Worm (Caenorhabditis elegans): ENCODE data around the gene Y57G11C.1147.
A peak's percentile ranks its signal among the peaks of the same experiment; 100 is the strongest.

Y57G11C.1147 gene

DNA sequence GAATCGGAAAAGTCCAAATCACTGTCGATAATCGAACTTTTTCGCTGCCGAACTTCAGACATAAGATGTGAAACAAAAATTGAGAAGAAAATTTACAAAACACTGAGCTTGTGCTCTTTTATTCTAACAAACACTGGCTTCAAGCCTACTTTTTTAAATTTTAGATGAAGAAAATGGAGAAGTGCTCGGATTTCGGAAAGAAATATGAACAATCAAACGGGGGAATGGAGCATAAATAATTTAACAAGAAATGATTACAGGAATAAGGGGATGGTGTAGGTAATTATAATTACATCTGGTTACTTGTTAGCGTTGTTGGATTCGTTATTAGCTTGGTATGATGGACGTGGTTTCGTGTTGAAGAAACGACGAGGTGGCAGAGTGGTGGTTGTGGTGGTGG is 26.0 kb downstream of the Y57G11C.1147 start, which contains the start of gene degl-1:
Gene degl-1, minus strand, starts transcription at position 101 of the 400 bp plus-strand sequence.
- TF ChIP-seq F39B2.1 (GFP tag; IDR thresholded peaks at IDR 0.05) (no peak), F22D6.2 (tag; optimal IDR thresholded peaks at IDR 0.05) (no peak), ZK185.1 (tag; optimal IDR thresholded peaks at IDR 0.05; ENCODE audit: poor library complexity, severe bottlenecking) (no peak), lsl-1 (GFP tag; optimal IDR thresholded peaks at IDR 0.05) (no peak), F10E7.11 (tag; optimal IDR thresholded peaks at IDR 0.05) (no peak), nfyb-1 (GFP tag; IDR thresholded peaks at IDR 0.05) (no peak), B0035.1 (tag; optimal IDR thresholded peaks at IDR 0.05) (no peak), ceh-91 (GFP tag; IDR thresholded peaks at IDR 0.05) (no peak), hmg-1.2 (GFP tag; IDR thresholded peaks at IDR 0.05) (no peak), F57C9.4 (tag; optimal IDR thresholded peaks at IDR 0.05) (no peak), efl-1 (GFP tag; optimal IDR thresholded peaks at IDR 0.05) (no peak), rpc-1 (optimal IDR thresholded peaks at IDR 0.05) (no peak), rpc-1 (tag; optimal IDR thresholded peaks at IDR 0.05) (no peak), nhr-120 (GFP tag; IDR thresholded peaks at IDR 0.05) (no peak), Y95B8A.8 (GFP tag; IDR thresholded peaks at IDR 0.05) (no peak), dox-1 (GFP tag; IDR thresholded peaks at IDR 0.05) (no peak), bed-1 (GFP tag; IDR thresholded peaks at IDR 0.05) (no peak), snpc-4 (GFP tag; optimal IDR thresholded peaks at IDR 0.05) (no peak), snpc-4 (tag; optimal IDR thresholded peaks at IDR 0.05) (no peak)

DNA sequence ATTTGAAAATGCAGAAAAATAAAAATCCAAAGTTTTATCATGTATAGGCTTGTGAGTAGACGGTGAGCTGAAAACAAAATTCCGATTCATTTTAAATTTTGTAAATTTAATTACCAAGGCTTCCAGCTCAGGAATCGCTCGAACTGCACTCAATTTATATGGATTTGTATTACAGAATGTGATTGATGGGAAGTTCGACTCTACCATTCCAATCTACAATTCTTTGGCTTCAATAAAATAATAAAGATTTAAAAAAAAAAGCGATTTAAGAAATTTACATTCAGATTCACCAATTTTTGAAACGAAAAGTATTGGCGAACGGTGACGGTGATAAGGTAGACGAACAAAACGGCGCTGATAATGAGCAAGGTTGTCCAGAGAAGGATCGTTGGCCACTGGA is 26.7 kb downstream of the Y57G11C.1147 start:
- 0 out of 2 replicates have a peak, but pooled peaks have one; percentile 34 for TF ChIP-seq Y53G8AR.9 (GFP tag; conservative IDR thresholded peaks at IDR 0.05)
- TF ChIP-seq rec-8 (tag; optimal IDR thresholded peaks at IDR 0.05) = no peak
- peak; percentile 41 for TF ChIP-seq him-1 (tag; optimal IDR thresholded peaks at IDR 0.05)
- TF ChIP-seq B0261.1 (tag; optimal IDR thresholded peaks at IDR 0.05) = no peak
- TF ChIP-seq snpc-4 (GFP tag; optimal IDR thresholded peaks at IDR 0.05) = no peak
- peak in 1 of 4 experiments; percentile 73 for TF ChIP-seq snpc-4 (tag; optimal IDR thresholded peaks at IDR 0.05)
- TF ChIP-seq attf-6 (GFP tag; IDR thresholded peaks at IDR 0.05) = peak; percentile 77

DNA sequence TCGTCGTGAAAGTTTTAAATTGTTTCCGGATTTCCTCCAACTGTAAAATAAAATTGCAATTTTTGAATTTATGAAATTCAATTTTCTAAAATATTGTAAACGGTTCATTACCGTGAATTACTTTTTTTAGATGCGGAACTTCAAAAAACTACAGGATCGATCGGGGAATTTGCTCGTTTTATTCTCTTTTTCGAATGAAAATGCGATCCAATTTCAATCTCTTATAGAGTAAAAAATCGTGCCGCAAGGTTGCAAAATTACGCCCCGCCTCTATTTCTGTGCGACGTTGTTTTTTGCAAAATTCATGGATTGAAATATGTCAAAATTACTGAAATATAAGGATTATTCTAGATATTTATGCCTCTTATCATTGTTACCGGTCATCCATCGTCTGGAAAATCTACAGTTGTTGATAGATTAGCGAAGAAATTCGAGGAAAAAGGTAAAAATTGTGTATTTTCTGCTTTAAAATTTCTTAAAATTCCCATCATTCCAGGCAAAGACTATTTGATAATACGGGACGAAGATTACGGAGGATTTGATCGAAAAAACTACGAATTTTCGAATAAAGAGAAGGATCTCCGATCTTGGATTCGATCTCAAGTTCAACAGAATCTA is 28.0 kb downstream of the Y57G11C.1147 start, which contains the start of gene Y57G11C.43:
Gene Y57G11C.43, plus strand, starts transcription at position 224 of the 618 bp plus-strand sequence.
- TF ChIP-seq Y67H2A.10 (GFP tag; conservative IDR thresholded peaks at IDR 0.05) (no peak), cebp-1 (GFP tag; IDR thresholded peaks at IDR 0.05) (no peak), cebp-1 (tag; optimal IDR thresholded peaks at IDR 0.05) (peak; percentile 21), ceh-58 (GFP tag; IDR thresholded peaks at IDR 0.05) (no peak), C06A6.2 (GFP tag; conservative IDR thresholded peaks at IDR 0.05) (no peak), Y56A3A.18 (GFP tag; IDR thresholded peaks at IDR 0.05) (no peak), lsl-1 (GFP tag; optimal IDR thresholded peaks at IDR 0.05) (peak; percentile 2), pbrm-1 (GFP tag; IDR thresholded peaks at IDR 0.05) (0 out of 2 replicates have a peak, but pooled peaks have one; percentile 16), madf-3 (GFP tag; IDR thresholded peaks at IDR 0.05) (no peak), F39B2.1 (GFP tag; IDR thresholded peaks at IDR 0.05) (no peak), lir-1 (GFP tag; conservative IDR thresholded peaks at IDR 0.05) (no peak), ztf-22 (GFP tag; optimal IDR thresholded peaks at IDR 0.05) (no peak), unc-130 (GFP tag; optimal IDR thresholded peaks at IDR 0.05) (peak; percentile 28), hsf-1 (GFP tag; IDR thresholded peaks at IDR 0.05) (0 out of 2 replicates have a peak, but pooled peaks have one; percentile 23), somi-1 (GFP tag; optimal IDR thresholded peaks at IDR 0.05) (no peak), Y53F4B.3 (GFP tag; IDR thresholded peaks at IDR 0.05) (no peak), egl-18 (GFP tag; IDR thresholded peaks at IDR 0.05) (no peak), B0261.1 (tag; optimal IDR thresholded peaks at IDR 0.05) (no peak), xnd-1 (tag; optimal IDR thresholded peaks at IDR 0.05) (peak; percentile 16), snpc-1.3 (tag; optimal IDR thresholded peaks at IDR 0.05; ENCODE audit: insufficient read depth) (peak; percentile 51), dpff-1 (tag; optimal IDR thresholded peaks at IDR 0.05) (no peak), ceh-40 (GFP tag; IDR thresholded peaks at IDR 0.05) (no peak), ztf-18 (tag; optimal IDR thresholded peaks at IDR 0.05) (no peak), ztf-3 (GFP tag; optimal IDR thresholded peaks at IDR 0.05) (no peak), egrh-3 (GFP tag; IDR thresholded peaks at IDR 0.05) (no peak)

Measured in whole organism, young adult.